Fruit fly (Drosophila melanogaster) whole organism, embryonic: ENCODE data around the gene CG7656.

Source experiments
- Ada2b ChIP-seq: fragments of 200-800 bp; sonication (Bioruptor generic); IDR thresholded peaks from 2 replicates; pipeline ENCODE4 v1.3.6; 2022; ENCODE audit warnings: missing biosample characterization, missing genetic modification characterization
- BEAF-32 ChIP-seq: fragments of 200-800 bp; sonication (Bioruptor generic); optimal IDR thresholded peaks from 3 replicates; lab custom pipeline; 2017; ENCODE audit warnings: missing biosample characterization, missing genetic modification characterization, mild to moderate bottlenecking, moderate library complexity, missing genetic modification reagents
- Blimp-1 ChIP-seq: fragments of 200-800 bp; sonication (Bioruptor generic); optimal IDR thresholded peaks from 3 replicates; lab custom pipeline; 2018; ENCODE audit warnings: missing biosample characterization, missing genetic modification characterization, mild to moderate bottlenecking, moderate library complexity, missing genetic modification reagents
- CG11085 ChIP-seq: fragments of 200-800 bp; sonication (Bioruptor generic); IDR thresholded peaks from 2 replicates; pipeline ENCODE4 v1.3.6; 2022; ENCODE audit warnings: missing biosample characterization, missing genetic modification characterization
- CG12391 ChIP-seq: fragments of 200-800 bp; sonication (Bioruptor generic); optimal IDR thresholded peaks from 3 replicates; lab custom pipeline; 2018; ENCODE audit warnings: missing biosample characterization, mild to moderate bottlenecking, missing genetic modification characterization, moderate library complexity
- CG13123 ChIP-seq: fragments of 200-800 bp; sonication (Bioruptor generic); optimal IDR thresholded peaks from 2 replicates; lab custom pipeline; 2016; ENCODE audit warnings: missing biosample characterization, missing genetic modification characterization
- CG15011 ChIP-seq: fragments of 200-800 bp; sonication (Bioruptor generic); optimal IDR thresholded peaks from 3 replicates; lab custom pipeline; 2018; ENCODE audit warnings: missing biosample characterization, mild to moderate bottlenecking, missing genetic modification characterization
- CG15479 ChIP-seq: fragments of 200-800 bp; sonication (Bioruptor generic); optimal IDR thresholded peaks from 3 replicates; lab custom pipeline; 2019; ENCODE audit warnings: missing biosample characterization, mild to moderate bottlenecking, missing genetic modification characterization, moderate library complexity
- CG17568 ChIP-seq: fragments of 200-800 bp; sonication (Bioruptor generic); optimal IDR thresholded peaks from 2 replicates; lab custom pipeline; 2018; ENCODE audit warnings: missing biosample characterization, mild to moderate bottlenecking, missing genetic modification characterization, moderate library complexity
- CG30403 ChIP-seq: fragments of 200-800 bp; sonication (Bioruptor generic); optimal IDR thresholded peaks from 3 replicates; lab custom pipeline; 2016; ENCODE audit warnings: missing biosample characterization, missing genetic modification characterization
- CG34376 ChIP-seq: fragments of 200-800 bp; sonication (Bioruptor generic); optimal IDR thresholded peaks from 2 replicates; lab custom pipeline; 2018; ENCODE audit warnings: missing biosample characterization, mild to moderate bottlenecking, missing genetic modification characterization
- CG3847 ChIP-seq: fragments of 200-800 bp; sonication (Bioruptor generic); IDR thresholded peaks from 2 replicates; pipeline ENCODE4 v1.3.6; 2022; ENCODE audit warnings: missing biosample characterization, missing genetic modification characterization
- CG3995 ChIP-seq: fragments of 200-800 bp; sonication (Bioruptor generic); optimal IDR thresholded peaks from 3 replicates; lab custom pipeline; 2016; ENCODE audit warnings: missing biosample characterization, missing genetic modification characterization
- CG4404 ChIP-seq: fragments of 200-800 bp; sonication (Bioruptor generic); IDR thresholded peaks from 2 replicates; pipeline ENCODE4 v1.3.6; 2022; ENCODE audit warnings: missing biosample characterization, missing genetic modification characterization
- CG5245 ChIP-seq: fragments of 200-800 bp; sonication (Bioruptor generic); optimal IDR thresholded peaks from 3 replicates; lab custom pipeline; 2016; ENCODE audit warnings: missing biosample characterization, missing genetic modification characterization
- CG6254 ChIP-seq: fragments of 200-800 bp; sonication (Bioruptor generic); optimal IDR thresholded peaks from 3 replicates; lab custom pipeline; 2017; ENCODE audit warnings: mild to moderate bottlenecking, missing biosample characterization, missing genetic modification reagents, missing genetic modification characterization
- CG7786 ChIP-seq: fragments of 200-800 bp; sonication (Bioruptor generic); optimal IDR thresholded peaks from 2 replicates; lab custom pipeline; 2016; ENCODE audit warnings: missing biosample characterization, missing genetic modification characterization
- CG8478 ChIP-seq: fragments of >200 bp; optimal IDR thresholded peaks from 2 replicates; lab custom pipeline; 2018
- CG9609 ChIP-seq: fragments of 200-800 bp; sonication (Bioruptor generic); optimal IDR thresholded peaks from 3 replicates; lab custom pipeline; 2016; ENCODE audit warnings: missing biosample characterization, missing genetic modification characterization
- D19A ChIP-seq: fragments of 200-800 bp; optimal IDR thresholded peaks from 3 replicates; lab custom pipeline; 2019; ENCODE audit warnings: missing biosample characterization, mild to moderate bottlenecking, missing genetic modification characterization, moderate library complexity
- Dbx ChIP-seq: fragments of 200-800 bp; sonication (Bioruptor generic); IDR thresholded peaks from 3 replicates; pipeline ENCODE4 v1.3.6; 2022; ENCODE audit warnings: missing biosample characterization, missing genetic modification characterization
- Dfd ChIP-seq, 2 experiments: fragments of >200 bp; optimal IDR thresholded peaks; 2 replicates each; lab custom pipeline; 2017; ENCODE audit warnings: missing biosample characterization in 2 of 2, missing genetic modification characterization in 2 of 2
- ERR ChIP-seq: fragments of 200-800 bp; sonication (Bioruptor generic); optimal IDR thresholded peaks from 2 replicates; lab custom pipeline; 2016; ENCODE audit warnings: missing biosample characterization, missing genetic modification characterization
- HLH3B ChIP-seq: fragments of 200-800 bp; sonication (Bioruptor generic); IDR thresholded peaks from 2 replicates; pipeline ENCODE4 v1.3.6; 2022; ENCODE audit warnings: missing biosample characterization, missing genetic modification characterization
- Hr51 ChIP-seq, 2 experiments: fragments of 200-800 bp; sonication (Bioruptor generic); optimal IDR thresholded peaks; 2 replicates in 1 of 2; 3 replicates in 1 of 2; lab custom pipeline; 2016 to 2018; ENCODE audit warnings: missing biosample characterization in 2 of 2, missing genetic modification characterization in 2 of 2, mild to moderate bottlenecking in 1 of 2, moderate library complexity in 1 of 2
- Lhr ChIP-seq: fragments of 200-800 bp; sonication (Bioruptor generic); optimal IDR thresholded peaks from 3 replicates; lab custom pipeline; 2017; ENCODE audit warnings: mild to moderate bottlenecking, missing biosample characterization, missing genetic modification reagents, missing genetic modification characterization
- Oli ChIP-seq: fragments of 200-800 bp; sonication (Bioruptor generic); optimal IDR thresholded peaks from 2 replicates; lab custom pipeline; 2018; ENCODE audit warnings: missing biosample characterization, mild to moderate bottlenecking, missing genetic modification characterization, moderate library complexity
- Opbp ChIP-seq: fragments of 200-800 bp; sonication (Bioruptor generic); IDR thresholded peaks from 3 replicates; pipeline ENCODE4 v1.3.6; 2022; ENCODE audit warnings: missing biosample characterization, missing genetic modification characterization; ENCODE audit not compliant: partially characterized antibody
- Stat92E ChIP-seq, 3 experiments: fragments of >200 bp in 2 of 3; fragments of 200-800 bp in 1 of 3; sonication (Bioruptor generic) in 1 of 3; optimal IDR thresholded peaks; 2 replicates each; lab custom pipeline; 2017 to 2019; ENCODE audit warnings: missing biosample characterization in 3 of 3, missing genetic modification characterization in 3 of 3, mild to moderate bottlenecking in 1 of 3, moderate library complexity in 1 of 3
- YL-1 ChIP-seq: fragments of 200-800 bp; sonication (Bioruptor generic); optimal IDR thresholded peaks from 3 replicates; lab custom pipeline; 2017; ENCODE audit warnings: missing biosample characterization, mild to moderate bottlenecking, missing genetic modification characterization
- ara ChIP-seq: fragments of 200-800 bp; sonication (Bioruptor generic); IDR thresholded peaks from 2 replicates; pipeline ENCODE4 v1.3.6; 2022; ENCODE audit warnings: missing biosample characterization, missing genetic modification characterization
- az2 ChIP-seq: fragments of 200-800 bp; sonication (Bioruptor generic); optimal IDR thresholded peaks from 3 replicates; lab custom pipeline; 2016; ENCODE audit warnings: missing biosample characterization, missing genetic modification characterization
- br ChIP-seq: fragments of >200 bp; optimal IDR thresholded peaks from 2 replicates; lab custom pipeline; 2017
- cas ChIP-seq: fragments of 200-800 bp; sonication (Bioruptor generic); IDR thresholded peaks from 2 replicates; pipeline ENCODE4 v1.3.6; 2022; ENCODE audit warnings: missing biosample characterization, missing genetic modification characterization
- chm ChIP-seq: fragments of 200-800 bp; sonication (Bioruptor generic); IDR thresholded peaks from 2 replicates; pipeline ENCODE4 v1.3.6; 2022; ENCODE audit warnings: missing biosample characterization, missing genetic modification characterization
- dm ChIP-seq: fragments of 200-800 bp; sonication (Bioruptor generic); optimal IDR thresholded peaks from 3 replicates; lab custom pipeline; 2016; ENCODE audit warnings: missing biosample characterization, missing genetic modification characterization
- ftz-f1 ChIP-seq: fragments of 200-800 bp; sonication (Bioruptor generic); optimal IDR thresholded peaks from 2 replicates; lab custom pipeline; 2016; ENCODE audit warnings: missing biosample characterization, missing genetic modification characterization
- her ChIP-seq: fragments of 200-800 bp; sonication (Bioruptor generic); optimal IDR thresholded peaks from 2 replicates; lab custom pipeline; 2016; ENCODE audit warnings: missing biosample characterization, missing genetic modification characterization
- ind ChIP-seq: fragments of 200-800 bp; sonication (Bioruptor generic); optimal IDR thresholded peaks from 3 replicates; lab custom pipeline; 2016; ENCODE audit warnings: missing biosample characterization, missing genetic modification characterization
- kni ChIP-seq: fragments of 200-800 bp; sonication (Bioruptor generic); optimal IDR thresholded peaks from 3 replicates; lab custom pipeline; 2017; ENCODE audit warnings: mild to moderate bottlenecking, missing biosample characterization, missing genetic modification reagents, missing genetic modification characterization
- mirr ChIP-seq: fragments of 200-800 bp; sonication (Bioruptor generic); optimal IDR thresholded peaks from 3 replicates; lab custom pipeline; 2018; ENCODE audit warnings: missing biosample characterization, mild to moderate bottlenecking, missing genetic modification characterization
- nau ChIP-seq: fragments of 200-800 bp; sonication (Bioruptor generic); optimal IDR thresholded peaks from 3 replicates; lab custom pipeline; 2017; ENCODE audit warnings: missing biosample characterization, mild to moderate bottlenecking, missing genetic modification characterization, missing genetic modification reagents
- pita ChIP-seq: fragments of 200-800 bp; sonication (Bioruptor generic); optimal IDR thresholded peaks from 2 replicates; lab custom pipeline; 2017; ENCODE audit warnings: missing biosample characterization, mild to moderate bottlenecking, missing genetic modification characterization
- prd ChIP-seq, 3 experiments: fragments of >200 bp in 2 of 3; fragments of 200-800 bp in 1 of 3; sonication (Bioruptor generic) in 1 of 3; optimal IDR thresholded peaks in 2 of 3; IDR thresholded peaks in 1 of 3; 2 replicates in 2 of 3; 3 replicates in 1 of 3; pipeline versions ENCODE4 v1.3.6 to Lab custom; 2017 to 2022; ENCODE audit warnings: missing biosample characterization in 1 of 3, missing genetic modification characterization in 1 of 3
- pzg ChIP-seq: fragments of 200-800 bp; sonication (Bioruptor generic); optimal IDR thresholded peaks from 3 replicates; lab custom pipeline; 2018; ENCODE audit warnings: missing biosample characterization, mild to moderate bottlenecking, missing genetic modification characterization, moderate library complexity
- row ChIP-seq: fragments of 200-800 bp; sonication (Bioruptor generic); IDR thresholded peaks from 3 replicates; pipeline ENCODE4 v1.3.6; 2022; ENCODE audit warnings: missing biosample characterization, missing genetic modification characterization
- schlank ChIP-seq: fragments of 200-800 bp; sonication (Bioruptor generic); optimal IDR thresholded peaks from 2 replicates; lab custom pipeline; 2018; ENCODE audit warnings: missing biosample characterization, mild to moderate bottlenecking, missing genetic modification characterization
- stwl ChIP-seq: fragments of 200-800 bp; sonication (Bioruptor generic); optimal IDR thresholded peaks from 3 replicates; lab custom pipeline; 2018; ENCODE audit warnings: missing biosample characterization, mild to moderate bottlenecking, missing genetic modification characterization, moderate library complexity
- tap ChIP-seq: fragments of 200-800 bp; optimal IDR thresholded peaks from 3 replicates; lab custom pipeline; 2019; ENCODE audit warnings: missing biosample characterization, mild to moderate bottlenecking, missing genetic modification characterization, moderate library complexity
- vnd ChIP-seq: fragments of 200-800 bp; sonication (Bioruptor generic); IDR thresholded peaks from 3 replicates; pipeline ENCODE4 v1.3.6; 2022; ENCODE audit warnings: missing biosample characterization, missing genetic modification characterization; ENCODE audit not compliant: partially characterized antibody
- zen2 ChIP-seq: fragments of 200-800 bp; sonication (Bioruptor generic); IDR thresholded peaks from 3 replicates; pipeline ENCODE4 v1.3.6; 2022; ENCODE audit warnings: missing biosample characterization, missing genetic modification characterization; ENCODE audit not compliant: partially characterized antibody

The CG7656 gene

DNA sequence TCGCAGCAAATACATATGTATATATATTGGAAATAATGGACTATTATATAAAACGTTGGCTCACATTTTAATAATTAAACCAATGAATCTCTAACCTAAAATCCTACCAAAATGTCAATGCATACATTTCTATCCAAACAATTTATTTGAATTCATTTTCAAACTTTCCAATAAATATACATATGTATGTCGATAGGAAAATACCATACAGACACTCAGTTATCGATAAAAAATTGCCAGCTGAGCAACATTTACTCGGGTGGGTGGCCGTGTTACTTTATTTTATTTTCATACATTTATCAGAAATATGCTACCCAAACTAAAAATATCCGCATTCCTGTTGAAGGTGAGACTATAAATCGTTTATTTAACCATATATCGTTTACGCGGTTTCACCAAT lies 11.6 kb downstream of the CG7656 start, which contains the start of gene Ufsp2 (continued):
- TF ChIP-seq Oli (tag; lab: Kevin White, UChicago) (no peak), Lhr (GFP tag; lab: Kevin White, UChicago) (no peak), vnd (GFP tag; lab: Robert Waterston, UW) (no peak), Ada2b (GFP tag; lab: Robert Waterston, UW) (no peak), CG12391 (tag; lab: Kevin White, UChicago) (no peak), zen2 (GFP tag; lab: Robert Waterston, UW) (0 out of 3 replicates have a peak, but pooled peaks have one; percentile 48), CG30403 (no peak), Blimp-1 (no peak), cas (no peak), CG13123 (no peak), CG8478 (lab: Kevin White, UChicago) (no peak), CG3995 (GFP tag; lab: Kevin White, UChicago) (no peak), CG11085 (no peak), row (GFP tag; lab: Robert Waterston, UW) (no peak), br (lab: Kevin White, UChicago) (no peak), CG9609 (GFP tag; lab: Kevin White, UChicago) (no peak), schlank (tag; lab: Kevin White, UChicago) (no peak), CG17568 (no peak), Dfd (GFP tag; optimal IDR thresholded peaks at IDR 0.05; lab: Kevin White, UChicago) (no peak), CG4404 (GFP tag; lab: Robert Waterston, UW) (no peak), pzg (GFP tag; lab: Kevin White, UChicago) (peak; percentile 11), CG3847 (no peak), pita (no peak), her (GFP tag; lab: Kevin White, UChicago) (no peak), CG5245 (GFP tag; lab: Kevin White, UChicago) (no peak), Hr51 (GFP tag; optimal IDR thresholded peaks at IDR 0.05; lab: Kevin White, UChicago) (no peak), az2 (GFP tag; lab: Kevin White, UChicago) (no peak), Dbx (GFP tag; lab: Robert Waterston, UW) (no peak), CG34376 (GFP tag; lab: Kevin White, UChicago) (no peak), kni (GFP tag; lab: Kevin White, UChicago) (no peak), CG7786 (GFP tag; lab: Kevin White, UChicago) (no peak), Opbp (GFP tag; lab: Robert Waterston, UW) (no peak; the same call in 2 of the 3 replicates), HLH3B (GFP tag; lab: Robert Waterston, UW) (no peak), BEAF-32 (GFP tag; lab: Kevin White, UChicago) (peak; percentile 15), ERR (GFP tag; lab: Kevin White, UChicago) (no peak), dm (GFP tag; lab: Kevin White, UChicago) (no peak), CG15479 (no peak), ind (GFP tag; lab: Kevin White, UChicago) (no peak), prd (optimal IDR thresholded peaks at IDR 0.05; lab: Kevin White, UChicago) (no peak), prd (GFP tag; IDR thresholded peaks at IDR 0.05; lab: Robert Waterston, UW) (no peak), ftz-f1 (no peak), D19A (tag; lab: Kevin White, UChicago) (no peak), stwl (peak; percentile 24), CG6254 (GFP tag; lab: Kevin White, UChicago) (no peak), ara (GFP tag; lab: Robert Waterston, UW) (no peak), chm (GFP tag; lab: Robert Waterston, UW) (no peak), CG15011 (GFP tag; lab: Kevin White, UChicago) (no peak), Stat92E (GFP tag; optimal IDR thresholded peaks at IDR 0.05; lab: Kevin White, UChicago) (no peak), nau (GFP tag; lab: Kevin White, UChicago) (no peak), mirr (GFP tag; lab: Kevin White, UChicago) (no peak), tap (tag; lab: Kevin White, UChicago) (no peak), YL-1 (peak; percentile 31)
